Fruit fly (Drosophila melanogaster) whole organism: Measurements from ENCODE around the gene CG14854.

Source experiments
- CG8478 ChIP-seq: fragments of >200 bp; optimal IDR thresholded peaks from 2 replicates; lab custom pipeline; 2018; ENCODE audit warnings: inconsistent platforms
- Dll ChIP-seq: fragments of >200 bp; optimal IDR thresholded peaks from 2 replicates; lab custom pipeline; 2017
- EcR ChIP-seq, 2 experiments: fragments of >200 bp; optimal IDR thresholded peaks; 2 replicates each; lab custom pipeline; 2017; ENCODE audit warnings: missing biosample characterization in 2 of 2, missing genetic modification characterization in 2 of 2, missing genetic modification reagents in 2 of 2
- pan ChIP-seq: fragments of >200 bp; optimal IDR thresholded peaks from 2 replicates; lab custom pipeline; 2017
- psq ChIP-seq: fragments of >200 bp; optimal IDR thresholded peaks from 2 replicates; lab custom pipeline; 2017
- usp ChIP-seq: fragments of >200 bp; optimal IDR thresholded peaks from 2 replicates; lab custom pipeline; 2017; ENCODE audit warnings: missing biosample characterization, missing genetic modification characterization, mixed read lengths

Gene CG14854

dm6 chr3R:14576511-14576691 lies 16.5 kb upstream of the CG14854 start, which contains the start of gene CG44094:
CG44094 (minus strand) TSS chr3R:14576611.
- TF ChIP-seq psq (lab: Kevin White, UChicago): no peak
- no peak for TF ChIP-seq Dll (lab: Kevin White, UChicago)
- TF ChIP-seq EcR (GFP tag; optimal IDR thresholded peaks at IDR 0.05; lab: Kevin White, UChicago): no peak
- TF ChIP-seq usp (GFP tag; lab: Kevin White, UChicago): no peak
- TF ChIP-seq pan (lab: Kevin White, UChicago): no peak
- no peak for TF ChIP-seq CG8478

dm6 chr3R:14575718-14576187 lies 15.9 kb upstream of the CG14854 start, which contains the start of gene CG7987:
CG7987 (minus strand) TSS chr3R:14575887.
- TF ChIP-seq psq (lab: Kevin White, UChicago) (peak; percentile 20), Dll (lab: Kevin White, UChicago) (no peak)

dm6 chr3R:14574962-14575717 lies 15.3 kb upstream of the CG14854 start:
- TF ChIP-seq CG8478 (peak; percentile 23), psq (lab: Kevin White, UChicago) (no peak)

dm6 chr3R:14569411-14570107 lies 9.7 kb upstream of the CG14854 start, which contains the start of gene Cys:
Cys (minus strand) TSS chr3R:14569644.
- TF ChIP-seq pan (lab: Kevin White, UChicago): no peak
- TF ChIP-seq EcR (GFP tag; optimal IDR thresholded peaks at IDR 0.05; lab: Kevin White, UChicago): no peak
- no peak for TF ChIP-seq usp (GFP tag; lab: Kevin White, UChicago)
- no peak for TF ChIP-seq CG8478
- no peak for TF ChIP-seq Dll (lab: Kevin White, UChicago)
- no peak for TF ChIP-seq psq (lab: Kevin White, UChicago)

dm6 chr3R:14568501-14569137 lies 8.8 kb upstream of the CG14854 start, which contains the start of gene CG8066:
CG8066 (minus strand) TSS chr3R:14568847.
- no peak for TF ChIP-seq pan (lab: Kevin White, UChicago)
- TF ChIP-seq psq (lab: Kevin White, UChicago): no peak
- no peak for TF ChIP-seq Dll (lab: Kevin White, UChicago)
- TF ChIP-seq EcR (GFP tag; optimal IDR thresholded peaks at IDR 0.05; lab: Kevin White, UChicago): no peak
- no peak for TF ChIP-seq CG8478
- no peak for TF ChIP-seq usp (GFP tag; lab: Kevin White, UChicago)

- no peak for TF ChIP-seq CG8478
- no peak for TF ChIP-seq usp (GFP tag; lab: Kevin White, UChicago)
- TF ChIP-seq pan (lab: Kevin White, UChicago): no peak
- TF ChIP-seq EcR (GFP tag; optimal IDR thresholded peaks at IDR 0.05; lab: Kevin White, UChicago): no peak
- TF ChIP-seq Dll (lab: Kevin White, UChicago): no peak
- no peak for TF ChIP-seq psq (lab: Kevin White, UChicago)
Observed at dm6 chr3R:14567796-14568195, 7.9 kb upstream of the CG14854 start.

- TF ChIP-seq usp (GFP tag; lab: Kevin White, UChicago) (no peak), pan (lab: Kevin White, UChicago) (no peak), Dll (lab: Kevin White, UChicago) (no peak), EcR (GFP tag; optimal IDR thresholded peaks at IDR 0.05; lab: Kevin White, UChicago) (no peak), psq (lab: Kevin White, UChicago) (no peak), CG8478 (no peak)
Observed at dm6 chr3R:14567329-14567728, 7.5 kb upstream of the CG14854 start, which contains the start of gene CG31313. CG31313 (minus strand) TSS chr3R:14567429.

dm6 chr3R:14565065-14565977 lies 5.5 kb upstream of the CG14854 start, which contains the start of gene CG14852:
CG14852 (plus strand) TSS chr3R:14565927.
- TF ChIP-seq usp (GFP tag; lab: Kevin White, UChicago) (no peak), CG8478 (no peak), pan (lab: Kevin White, UChicago) (no peak), psq (lab: Kevin White, UChicago) (no peak), Dll (lab: Kevin White, UChicago) (no peak), EcR (GFP tag; optimal IDR thresholded peaks at IDR 0.05; lab: Kevin White, UChicago) (no peak)

dm6 chr3R:14564705-14565064 lies 4.8 kb upstream of the CG14854 start, which contains the start of gene CG8087:
CG8087 (minus strand) TSS chr3R:14564805.
- TF ChIP-seq Dll (lab: Kevin White, UChicago) (no peak), pan (lab: Kevin White, UChicago) (no peak), EcR (GFP tag; optimal IDR thresholded peaks at IDR 0.05; lab: Kevin White, UChicago) (no peak), CG8478 (no peak), psq (lab: Kevin White, UChicago) (no peak), usp (GFP tag; lab: Kevin White, UChicago) (no peak)

- TF ChIP-seq EcR (GFP tag; optimal IDR thresholded peaks at IDR 0.05; lab: Kevin White, UChicago) (no peak), pan (lab: Kevin White, UChicago) (no peak), psq (lab: Kevin White, UChicago) (no peak), Dll (lab: Kevin White, UChicago) (no peak), usp (GFP tag; lab: Kevin White, UChicago) (no peak), CG8478 (no peak)
Observed at dm6 chr3R:14562040-14562439, 2.2 kb upstream of the CG14854 start, which contains the start of gene CG14851. CG14851 (plus strand) TSS chr3R:14562340.
